Fruit fly (Drosophila melanogaster): ENCODE measurements around the gene Hsp110.

Hsp110 gene

dm6 chr3L:14036867-14037313, at the start of gene Hsp110:
Gene Hsp110, plus strand, starts transcription at chr3L:14037019.
- TF ChIP-seq CG12605 (GFP tag; IDR thresholded peaks at IDR 0.05), result no peak
- no peak for TF ChIP-seq CG15710 (tag; optimal IDR thresholded peaks at IDR 0.05)
- TF ChIP-seq rn (GFP tag; IDR thresholded peaks at IDR 0.05), result no peak
- no peak for TF ChIP-seq CG4496 (GFP tag; IDR thresholded peaks at IDR 0.05)
- TF ChIP-seq D1 (tag; optimal IDR thresholded peaks at IDR 0.05), result no peak
- 0 out of 3 replicates have a peak, but pooled peaks have one; percentile 24 for TF ChIP-seq fd96Ca (GFP tag; IDR thresholded peaks at IDR 0.05)
- TF ChIP-seq CG9948 (tag; optimal IDR thresholded peaks at IDR 0.05), result no peak
- TF ChIP-seq gl (tag; optimal IDR thresholded peaks at IDR 0.05), result no peak
- TF ChIP-seq Snoo (tag; optimal IDR thresholded peaks at IDR 0.05), result peak; percentile 14
- TF ChIP-seq CG34367 (tag; optimal IDR thresholded peaks at IDR 0.05), result no peak
- TF ChIP-seq Pif1B (GFP tag; optimal IDR thresholded peaks at IDR 0.05), result no peak
- TF ChIP-seq CG8159 (tag; optimal IDR thresholded peaks at IDR 0.05), result peak; percentile 12
- TF ChIP-seq EcR (GFP tag; optimal IDR thresholded peaks at IDR 0.05), result peak; percentile 77
- TF ChIP-seq CG10348 (GFP tag; IDR thresholded peaks at IDR 0.05), result no peak
- TF ChIP-seq CG8301 (tag; optimal IDR thresholded peaks at IDR 0.05), result peak; percentile 16
- peak; percentile 37; the same call in 1 of the 2 replicates for TF ChIP-seq Ets98B (GFP tag; IDR thresholded peaks at IDR 0.05)

dm6 chr3L:13987578-13987977, 49.2 kb upstream of the Hsp110 start, which contains the start of gene CG9040:
Gene CG9040, plus strand, starts transcription at chr3L:13987878.
- TF ChIP-seq CG9948 (tag; optimal IDR thresholded peaks at IDR 0.05) (no peak), CG17806 (tag; optimal IDR thresholded peaks at IDR 0.05) (no peak), CG14655 (GFP tag; optimal IDR thresholded peaks at IDR 0.05) (no peak), Snoo (tag; optimal IDR thresholded peaks at IDR 0.05) (no peak), CG34367 (tag; optimal IDR thresholded peaks at IDR 0.05) (no peak), Pif1B (GFP tag; optimal IDR thresholded peaks at IDR 0.05) (no peak), CG10348 (GFP tag; IDR thresholded peaks at IDR 0.05) (no peak), Ets98B (GFP tag; IDR thresholded peaks at IDR 0.05) (no peak), D1 (tag; optimal IDR thresholded peaks at IDR 0.05) (no peak), Pif1A (GFP tag; optimal IDR thresholded peaks at IDR 0.05) (no peak), CG32121 (GFP tag; IDR thresholded peaks at IDR 0.05) (no peak), CG15710 (tag; optimal IDR thresholded peaks at IDR 0.05) (no peak), CG4496 (GFP tag; IDR thresholded peaks at IDR 0.05) (no peak), CG8159 (tag; optimal IDR thresholded peaks at IDR 0.05) (no peak), EcR (GFP tag; optimal IDR thresholded peaks at IDR 0.05) (no peak), CG12605 (GFP tag; IDR thresholded peaks at IDR 0.05) (no peak)

dm6 chr3L:13991314-13991713, 45.5 kb upstream of the Hsp110 start:
- TF ChIP-seq Pif1B (GFP tag; optimal IDR thresholded peaks at IDR 0.05) (no peak), CG8159 (tag; optimal IDR thresholded peaks at IDR 0.05) (no peak), EcR (GFP tag; optimal IDR thresholded peaks at IDR 0.05) (no peak), CG14655 (GFP tag; optimal IDR thresholded peaks at IDR 0.05) (no peak), CG13204 (GFP tag; optimal IDR thresholded peaks at IDR 0.05) (peak; percentile 20)

dm6 chr3L:13993233-13993741, 43.5 kb upstream of the Hsp110 start, which contains the start of gene CG17364:
Gene CG17364, minus strand, starts transcription at chr3L:13993400.
- no peak for TF ChIP-seq CG8159 (tag; optimal IDR thresholded peaks at IDR 0.05)
- TF ChIP-seq CG9948 (tag; optimal IDR thresholded peaks at IDR 0.05), result no peak
- TF ChIP-seq CG34367 (tag; optimal IDR thresholded peaks at IDR 0.05), result no peak
- TF ChIP-seq EcR (GFP tag; optimal IDR thresholded peaks at IDR 0.05), result no peak
- no peak for TF ChIP-seq Ets98B (GFP tag; IDR thresholded peaks at IDR 0.05)

- TF ChIP-seq D1 (tag; optimal IDR thresholded peaks at IDR 0.05) (peak; percentile 14), CG8301 (tag; optimal IDR thresholded peaks at IDR 0.05) (peak; percentile 47), CG14655 (GFP tag; optimal IDR thresholded peaks at IDR 0.05) (no peak), Pif1B (GFP tag; optimal IDR thresholded peaks at IDR 0.05) (no peak), CG8159 (tag; optimal IDR thresholded peaks at IDR 0.05) (peak; percentile 58), Ets98B (GFP tag; IDR thresholded peaks at IDR 0.05) (peak; percentile 85), CG17806 (tag; optimal IDR thresholded peaks at IDR 0.05) (peak; percentile 45), CG13204 (GFP tag; optimal IDR thresholded peaks at IDR 0.05) (no peak), rn (GFP tag; IDR thresholded peaks at IDR 0.05) (peak; percentile 46; the same call in 1 of the 2 replicates), CG32121 (GFP tag; IDR thresholded peaks at IDR 0.05) (peak; percentile 64; the same call in 1 of the 2 replicates), CG10348 (GFP tag; IDR thresholded peaks at IDR 0.05) (no peak), CG15710 (tag; optimal IDR thresholded peaks at IDR 0.05) (peak; percentile 46), CG4496 (GFP tag; IDR thresholded peaks at IDR 0.05) (peak; percentile 93), CG9948 (tag; optimal IDR thresholded peaks at IDR 0.05) (peak; percentile 50), Snoo (tag; optimal IDR thresholded peaks at IDR 0.05) (peak; percentile 31), CG12605 (GFP tag; IDR thresholded peaks at IDR 0.05) (peak; percentile 84), EcR (GFP tag; optimal IDR thresholded peaks at IDR 0.05) (peak; percentile 15)
Observed at dm6 chr3L:13993742-13994719, 42.8 kb upstream of the Hsp110 start, which contains the start of gene CtsK1. Gene CtsK1, plus strand, starts transcription at chr3L:13994231.

dm6 chr3L:13996437-13996836, 40.4 kb upstream of the Hsp110 start:
- no peak for TF ChIP-seq CG8301 (tag; optimal IDR thresholded peaks at IDR 0.05)
- TF ChIP-seq EcR (GFP tag; optimal IDR thresholded peaks at IDR 0.05), result peak; percentile 91
